Worm (Caenorhabditis elegans) whole organism, L3 larva: ENCODE measurements around the gene AH9.1.
A peak's percentile ranks its signal among the peaks of the same experiment; 100 is the strongest.

Source experiments
- R02D3.7 ChIP-seq: fragments of 150-350 bp; optimal IDR thresholded peaks from 2 replicates; lab custom pipeline; 2014; ENCODE audit warnings: missing biosample characterization, missing genetic modification characterization
- ZK546.5 ChIP-seq: sonication (generic microtip); optimal IDR thresholded peaks from 2 replicates; lab custom pipeline; 2017; ENCODE audit warnings: missing biosample characterization, missing genetic modification characterization
- ama-1 ChIP-seq: fragments of 150-350 bp; optimal IDR thresholded peaks from 2 replicates; lab custom pipeline; 2018
- ceh-16 ChIP-seq: sonication (generic microtip); optimal IDR thresholded peaks from 2 replicates; lab custom pipeline; 2017; ENCODE audit warnings: missing biosample characterization, missing genetic modification characterization
- ceh-28 ChIP-seq: fragments of 150-350 bp; optimal IDR thresholded peaks from 2 replicates; lab custom pipeline; 2014; ENCODE audit warnings: missing biosample characterization, missing genetic modification reagents, missing genetic modification characterization
- ceh-82 ChIP-seq: fragments of 150-350 bp; optimal IDR thresholded peaks from 2 replicates; lab custom pipeline; 2014; ENCODE audit warnings: missing biosample characterization, missing genetic modification characterization
- ceh-9 ChIP-seq: sonication (generic microtip); optimal IDR thresholded peaks from 2 replicates; lab custom pipeline; 2018; ENCODE audit warnings: missing biosample characterization, missing genetic modification characterization
- daf-12 ChIP-seq: fragments of 150-350 bp; optimal IDR thresholded peaks from 2 replicates; lab custom pipeline; 2014; ENCODE audit warnings: missing biosample characterization, missing genetic modification reagents, missing genetic modification characterization
- egl-5 ChIP-seq: fragments of 150-350 bp; optimal IDR thresholded peaks from 2 replicates; lab custom pipeline; 2017; ENCODE audit warnings: missing biosample characterization, missing genetic modification reagents, missing genetic modification characterization, inconsistent platforms
- elt-1 ChIP-seq: fragments of 150-350 bp; optimal IDR thresholded peaks from 2 replicates; lab custom pipeline; 2014; ENCODE audit warnings: missing biosample characterization, missing genetic modification characterization
- elt-2 ChIP-seq: sonication (generic microtip); optimal IDR thresholded peaks from 2 replicates; lab custom pipeline; 2016; ENCODE audit warnings: missing genetic modification reagents, mild to moderate bottlenecking, missing genetic modification characterization, missing compliant biosample characterization
- elt-3 ChIP-seq, 3 experiments: fragments of 150-350 bp in 1 of 3; sonication (generic microtip) in 2 of 3; optimal IDR thresholded peaks; 2 replicates in 2 of 3; 4 replicates in 1 of 3; lab custom pipeline; 2014 to 2017; ENCODE audit warnings: missing biosample characterization in 3 of 3, missing genetic modification characterization in 3 of 3
- eor-1 ChIP-seq, 2 experiments: fragments of 150-350 bp; optimal IDR thresholded peaks; 2 replicates each; lab custom pipeline; 2014 to 2018; ENCODE audit warnings: missing biosample characterization in 2 of 2, missing genetic modification characterization in 2 of 2
- fkh-10 ChIP-seq: sonication (generic microtip); optimal IDR thresholded peaks from 2 replicates; lab custom pipeline; 2017; ENCODE audit warnings: missing biosample characterization, missing genetic modification reagents, missing genetic modification characterization
- fkh-2 ChIP-seq: fragments of 150-350 bp; optimal IDR thresholded peaks from 2 replicates; lab custom pipeline; 2014; ENCODE audit warnings: missing biosample characterization, missing genetic modification reagents, missing genetic modification characterization
- fos-1 ChIP-seq: fragments of 150-350 bp; optimal IDR thresholded peaks from 2 replicates; lab custom pipeline; 2014; ENCODE audit warnings: missing biosample characterization, missing genetic modification characterization
- jun-1 ChIP-seq: fragments of 150-350 bp; optimal IDR thresholded peaks from 2 replicates; lab custom pipeline; 2014; ENCODE audit warnings: missing biosample characterization, missing genetic modification reagents, missing genetic modification characterization
- lin-15B ChIP-seq: fragments of 150-350 bp; optimal IDR thresholded peaks from 2 replicates; lab custom pipeline; 2014; ENCODE audit warnings: missing biosample characterization, missing genetic modification characterization
- lin-39 ChIP-seq: fragments of 150-350 bp; optimal IDR thresholded peaks from 2 replicates; lab custom pipeline; 2018; ENCODE audit warnings: missing biosample characterization, missing genetic modification reagents, missing genetic modification characterization
- lsy-12 ChIP-seq: sonication (generic microtip); optimal IDR thresholded peaks from 2 replicates; lab custom pipeline; 2016; ENCODE audit warnings: mild to moderate bottlenecking, missing genetic modification characterization, missing compliant biosample characterization
- mdl-1 ChIP-seq: fragments of 150-350 bp; optimal IDR thresholded peaks from 2 replicates; lab custom pipeline; 2014; ENCODE audit warnings: missing biosample characterization, missing genetic modification characterization
- nhr-11 ChIP-seq: fragments of 150-350 bp; optimal IDR thresholded peaks from 2 replicates; lab custom pipeline; 2014; ENCODE audit warnings: missing biosample characterization, missing genetic modification characterization
- nhr-23 ChIP-seq: fragments of 150-350 bp; optimal IDR thresholded peaks from 2 replicates; lab custom pipeline; 2014; ENCODE audit warnings: missing biosample characterization, missing genetic modification reagents, missing genetic modification characterization
- nhr-25 ChIP-seq: sonication (generic microtip); optimal IDR thresholded peaks from 2 replicates; lab custom pipeline; 2017; ENCODE audit warnings: missing biosample characterization, missing genetic modification characterization
- nhr-67 ChIP-seq: fragments of 150-350 bp; optimal IDR thresholded peaks from 2 replicates; lab custom pipeline; 2014; ENCODE audit warnings: missing biosample characterization, missing genetic modification characterization
- nhr-76 ChIP-seq: fragments of 150-350 bp; sonication (generic microtip); optimal IDR thresholded peaks from 5 replicates; lab custom pipeline; 2014; ENCODE audit warnings: missing biosample characterization, missing genetic modification characterization
- nhr-77 ChIP-seq: fragments of 150-350 bp; optimal IDR thresholded peaks from 2 replicates; lab custom pipeline; 2014; ENCODE audit warnings: missing biosample characterization, missing genetic modification characterization
- pha-4 ChIP-seq: fragments of 150-350 bp; optimal IDR thresholded peaks from 2 replicates; lab custom pipeline; 2014; ENCODE audit warnings: missing biosample characterization, missing genetic modification reagents, missing genetic modification characterization
- pqm-1 ChIP-seq: fragments of 150-350 bp; optimal IDR thresholded peaks from 2 replicates; lab custom pipeline; 2017; ENCODE audit warnings: missing biosample characterization, missing genetic modification characterization, inconsistent platforms
- sea-2 ChIP-seq: fragments of 150-350 bp; sonication (generic microtip); optimal IDR thresholded peaks from 4 replicates; lab custom pipeline; 2014; ENCODE audit warnings: missing biosample characterization, missing genetic modification reagents, missing genetic modification characterization
- skn-1 ChIP-seq: fragments of 150-350 bp; optimal IDR thresholded peaks from 2 replicates; lab custom pipeline; 2014; ENCODE audit warnings: missing biosample characterization, missing genetic modification characterization
- snpc-4 ChIP-seq: fragments of 150-350 bp; optimal IDR thresholded peaks from 2 replicates; lab custom pipeline; 2014; ENCODE audit warnings: missing biosample characterization, missing genetic modification characterization
- tbx-2 ChIP-seq: sonication (generic microtip); optimal IDR thresholded peaks from 2 replicates; lab custom pipeline; 2016; ENCODE audit warnings: mild to moderate bottlenecking, missing genetic modification characterization, missing compliant biosample characterization
- unc-39 ChIP-seq: sonication (generic microtip); optimal IDR thresholded peaks from 4 replicates; lab custom pipeline; 2017; ENCODE audit warnings: missing biosample characterization, missing genetic modification characterization
- unc-62 ChIP-seq: fragments of 150-350 bp; sonication (generic microtip); optimal IDR thresholded peaks from 4 replicates; lab custom pipeline; 2014; ENCODE audit warnings: missing biosample characterization, missing genetic modification reagents, missing genetic modification characterization
- ztf-11 ChIP-seq: fragments of 150-350 bp; optimal IDR thresholded peaks from 2 replicates; lab custom pipeline; 2014; ENCODE audit warnings: missing biosample characterization, missing genetic modification characterization
- ztf-4 ChIP-seq: fragments of 150-350 bp; optimal IDR thresholded peaks from 2 replicates; lab custom pipeline; 2014; ENCODE audit warnings: missing biosample characterization, missing genetic modification characterization

The AH9.1 gene

ce11 chrX:2208391-2208790, 38.4 kb downstream of the AH9.1 start:
- peak; percentile 51 for TF ChIP-seq nhr-25 (tag; lab: Kevin White, UChicago)
- TF ChIP-seq ceh-16 (tag; lab: Kevin White, UChicago), result no peak
- no peak for TF ChIP-seq nhr-76 (tag; lab: Kevin White, UChicago)
- no peak for TF ChIP-seq lsy-12 (tag; lab: Kevin White, UChicago)
- no peak for TF ChIP-seq ceh-28 (tag; lab: Kevin White, UChicago)
- no peak for TF ChIP-seq sea-2 (GFP tag; lab: Kevin White, UChicago)
- no peak for TF ChIP-seq ZK546.5 (tag; lab: Kevin White, UChicago)
- TF ChIP-seq ceh-82, result no peak
- TF ChIP-seq elt-3 (tag; optimal IDR thresholded peaks at IDR 0.05; lab: Kevin White, UChicago), result peak in 1 of 3 experiments; percentile 27
- TF ChIP-seq nhr-23, result peak; percentile 74
- TF ChIP-seq eor-1 (tag; optimal IDR thresholded peaks at IDR 0.05; lab: Kevin White, UChicago), result no peak
- no peak for TF ChIP-seq fos-1 (tag; lab: Kevin White, UChicago)
- TF ChIP-seq snpc-4, result no peak
- TF ChIP-seq ztf-11 (tag; lab: Kevin White, UChicago), result no peak
- no peak for TF ChIP-seq ztf-4 (tag; lab: Kevin White, UChicago)

- TF ChIP-seq fkh-10 (GFP tag; lab: Kevin White, UChicago) (no peak), elt-2 (tag; lab: Kevin White, UChicago) (no peak), nhr-77 (tag; lab: Kevin White, UChicago) (no peak), lin-39 (tag; lab: Kevin White, UChicago) (no peak), unc-62 (GFP tag; lab: Kevin White, UChicago) (no peak), fkh-2 (no peak), pha-4 (no peak), nhr-67 (tag; lab: Kevin White, UChicago) (no peak), jun-1 (no peak), ceh-82 (no peak), nhr-11 (tag; lab: Kevin White, UChicago) (no peak), ceh-9 (no peak), elt-3 (tag; optimal IDR thresholded peaks at IDR 0.05; lab: Kevin White, UChicago) (no peak), lin-15B (tag; lab: Kevin White, UChicago) (no peak), daf-12 (tag; lab: Kevin White, UChicago) (no peak), ama-1 (lab: Kevin White, UChicago) (no peak), skn-1 (tag; lab: Kevin White, UChicago) (no peak), ztf-11 (tag; lab: Kevin White, UChicago) (no peak)
These were observed 41.8 kb downstream of the AH9.1 start, which contains the start of gene T24C12.4 for ce11 chrX:2204963-2205362. T24C12.4 (minus strand) TSS chrX:2205063.

ce11 chrX:2203760-2204159, 43.0 kb downstream of the AH9.1 start, which contains the start of gene T24C12.3:
T24C12.3 (minus strand) TSS chrX:2203893.
- TF ChIP-seq snpc-4 (no peak), elt-1 (tag; lab: Kevin White, UChicago) (peak; percentile 43), ceh-9 (no peak), ZK546.5 (tag; lab: Kevin White, UChicago) (no peak), pqm-1 (peak; percentile 82), elt-2 (tag; lab: Kevin White, UChicago) (peak; percentile 92), egl-5 (no peak), elt-3 (tag; optimal IDR thresholded peaks at IDR 0.05; lab: Kevin White, UChicago) (peak in 1 of 3 experiments; percentile 69), mdl-1 (tag; lab: Kevin White, UChicago) (no peak)

DNA sequence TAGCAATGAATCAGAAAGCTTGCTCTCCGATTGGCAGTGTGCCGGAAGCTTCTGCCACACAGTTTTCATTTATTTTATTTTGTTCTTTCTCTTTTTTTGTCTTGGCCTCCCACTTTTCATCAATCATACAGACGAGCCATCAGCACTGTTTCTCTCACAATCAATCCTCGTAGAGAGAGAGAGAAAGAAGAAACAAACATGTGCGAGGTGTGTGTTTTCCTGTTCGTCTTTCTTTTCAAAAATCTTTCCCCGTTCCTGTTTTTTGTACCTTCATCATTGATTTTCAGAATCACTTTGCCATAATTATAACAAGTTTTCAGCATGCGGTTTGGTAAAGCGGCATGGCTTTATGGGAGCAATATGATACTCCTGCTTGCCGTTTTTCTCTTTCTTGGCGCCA, 47.7 kb downstream of the AH9.1 start, which contains the start of gene T24C12.1:
TSS of gene T24C12.1 (plus strand) at position 301 of the 400 bp plus-strand sequence.
- TF ChIP-seq R02D3.7 (tag; lab: Kevin White, UChicago) (no peak), snpc-4 (no peak), lin-39 (tag; lab: Kevin White, UChicago) (no peak), fkh-2 (no peak), ceh-16 (tag; lab: Kevin White, UChicago) (no peak), tbx-2 (tag; lab: Kevin White, UChicago) (no peak), unc-39 (no peak), elt-2 (tag; lab: Kevin White, UChicago) (no peak), ceh-9 (no peak)
